Fruit fly (Drosophila melanogaster) whole organism, pupa: ENCODE measurements around the gene CG4116.

Experiments
- CG12605 ChIP-seq: fragments of 200-800 bp; sonication (Bioruptor generic); IDR thresholded peaks from 2 replicates; pipeline ENCODE4 v1.3.6; 2022; ENCODE audit warnings: missing biosample characterization, missing genetic modification characterization
- CG34367 ChIP-seq: fragments of 200-800 bp; sonication (Bioruptor generic); optimal IDR thresholded peaks from 2 replicates; lab custom pipeline; 2018; ENCODE audit warnings: missing biosample characterization, mild to moderate bottlenecking, missing genetic modification characterization
- CG4496 ChIP-seq: fragments of 200-800 bp; sonication (Bioruptor generic); IDR thresholded peaks from 3 replicates; pipeline ENCODE4 v1.3.6; 2022; ENCODE audit warnings: missing biosample characterization, missing genetic modification characterization
- CG8159 ChIP-seq: fragments of 200-800 bp; sonication (Bioruptor generic); optimal IDR thresholded peaks from 3 replicates; lab custom pipeline; 2018; ENCODE audit warnings: missing biosample characterization, mild to moderate bottlenecking, missing genetic modification characterization, moderate library complexity
- CG8301 ChIP-seq: fragments of 200-800 bp; sonication (Bioruptor generic); optimal IDR thresholded peaks from 2 replicates; lab custom pipeline; 2018; ENCODE audit warnings: missing biosample characterization, mild to moderate bottlenecking, missing genetic modification characterization
- CG9948 ChIP-seq: fragments of 200-800 bp; sonication (Bioruptor generic); optimal IDR thresholded peaks from 2 replicates; lab custom pipeline; 2018; ENCODE audit warnings: missing biosample characterization, mild to moderate bottlenecking, missing genetic modification characterization, moderate library complexity
- D1 ChIP-seq: fragments of 200-800 bp; sonication (Bioruptor generic); optimal IDR thresholded peaks from 2 replicates; lab custom pipeline; 2018; ENCODE audit warnings: missing biosample characterization, mild to moderate bottlenecking, missing genetic modification characterization, moderate library complexity
- EcR ChIP-seq: fragments of 200-800 bp; sonication (Bioruptor generic); optimal IDR thresholded peaks from 3 replicates; lab custom pipeline; 2019; ENCODE audit warnings: missing biosample characterization, missing genetic modification characterization, mild to moderate bottlenecking, moderate library complexity, missing genetic modification reagents
- Snoo ChIP-seq: fragments of 200-800 bp; sonication (Bioruptor generic); optimal IDR thresholded peaks from 3 replicates; lab custom pipeline; 2017; ENCODE audit warnings: missing biosample characterization, mild to moderate bottlenecking, missing genetic modification characterization, inconsistent platforms
- fd96Ca ChIP-seq: fragments of 200-800 bp; sonication (Bioruptor generic); IDR thresholded peaks from 3 replicates; pipeline ENCODE4 v1.3.6; 2022; ENCODE audit warnings: missing biosample characterization, missing genetic modification characterization

- TF ChIP-seq Snoo (tag; lab: Kevin White, UChicago) (peak; percentile 81), EcR (GFP tag; lab: Kevin White, UChicago) (peak; percentile 56), D1 (tag; lab: Kevin White, UChicago) (peak; percentile 77), CG8159 (tag; lab: Kevin White, UChicago) (peak; percentile 96), CG12605 (peak; percentile 92), CG4496 (peak; percentile 96), CG8301 (peak; percentile 95), fd96Ca (peak; percentile 95), CG34367 (tag; lab: Kevin White, UChicago) (peak; percentile 97), CG9948 (tag; lab: Kevin White, UChicago) (peak; percentile 95)
Measured at dm6 chrX:3045953-3046352, 21.4 kb downstream of the CG4116 start.
